Worm (Caenorhabditis elegans) whole organism, mixed stage, embryonic: Measurements from ENCODE around the gene srx-26.

Experiments
- M03D4.4 ChIP-seq: sonication (generic microtip); optimal IDR thresholded peaks from 2 replicates; lab custom pipeline; 2017; ENCODE audit warnings: mild to moderate bottlenecking, missing genetic modification characterization, missing compliant biosample characterization
- bed-3 ChIP-seq: fragments of 200-800 bp; sonication (Bioruptor generic); optimal IDR thresholded peaks from 3 replicates; lab custom pipeline; 2018; ENCODE audit warnings: mild to moderate bottlenecking, missing genetic modification characterization, moderate library complexity, missing compliant biosample characterization
- blmp-1 ChIP-seq: fragments of 150-350 bp; optimal IDR thresholded peaks from 2 replicates; lab custom pipeline; 2014; ENCODE audit warnings: missing biosample characterization, missing genetic modification characterization
- ceh-43 ChIP-seq: fragments of 200-800 bp; sonication (Bioruptor generic); optimal IDR thresholded peaks from 2 replicates; lab custom pipeline; 2018; ENCODE audit warnings: mild to moderate bottlenecking, missing genetic modification characterization, moderate library complexity, missing compliant biosample characterization
- ceh-83 ChIP-seq: fragments of 200-800 bp; sonication (Bioruptor generic); optimal IDR thresholded peaks from 2 replicates; lab custom pipeline; 2018; ENCODE audit warnings: mild to moderate bottlenecking, missing genetic modification characterization, missing compliant biosample characterization
- ces-1 ChIP-seq: fragments of 150-350 bp; optimal IDR thresholded peaks from 2 replicates; lab custom pipeline; 2014; ENCODE audit warnings: missing biosample characterization, missing genetic modification reagents, missing genetic modification characterization
- cnd-1 ChIP-seq: fragments of 200-800 bp; sonication (Bioruptor generic); optimal IDR thresholded peaks from 2 replicates; lab custom pipeline; 2018; ENCODE audit warnings: mild to moderate bottlenecking, missing genetic modification characterization, missing compliant biosample characterization
- drap-1 ChIP-seq: fragments of 200-800 bp; sonication (Bioruptor generic); optimal IDR thresholded peaks from 3 replicates; lab custom pipeline; 2018; ENCODE audit warnings: mild to moderate bottlenecking, missing genetic modification characterization, missing compliant biosample characterization
- elt-1 ChIP-seq: sonication (generic microtip); optimal IDR thresholded peaks from 2 replicates; lab custom pipeline; 2017; ENCODE audit warnings: missing genetic modification characterization, mild to moderate bottlenecking, missing compliant biosample characterization, antibody characterized with exemption, moderate library complexity, borderline replicate concordance; ENCODE audit not compliant: insufficient read depth
- elt-3 ChIP-seq: fragments of 150-350 bp; optimal IDR thresholded peaks from 2 replicates; lab custom pipeline; 2014; ENCODE audit warnings: missing biosample characterization, missing genetic modification characterization
- flh-1 ChIP-seq: fragments of 200-800 bp; sonication (Bioruptor generic); optimal IDR thresholded peaks from 2 replicates; lab custom pipeline; 2018; ENCODE audit warnings: mild to moderate bottlenecking, missing genetic modification characterization, moderate library complexity, missing compliant biosample characterization
- ham-2 ChIP-seq: fragments of 200-800 bp; sonication (Bioruptor generic); optimal IDR thresholded peaks from 2 replicates; lab custom pipeline; 2018; ENCODE audit warnings: mild to moderate bottlenecking, missing genetic modification characterization, missing compliant biosample characterization
- hlh-1 ChIP-seq: fragments of 150-350 bp; optimal IDR thresholded peaks from 2 replicates; lab custom pipeline; 2014; ENCODE audit warnings: missing biosample characterization, missing genetic modification reagents, missing genetic modification characterization
- lsy-2 ChIP-seq: fragments of 150-350 bp; optimal IDR thresholded peaks from 2 replicates; lab custom pipeline; 2014; ENCODE audit warnings: missing biosample characterization, missing genetic modification characterization
- mab-5 ChIP-seq: fragments of 150-350 bp; optimal IDR thresholded peaks from 2 replicates; lab custom pipeline; 2014; ENCODE audit warnings: missing biosample characterization, missing genetic modification characterization
- mls-2 ChIP-seq: sonication (generic microtip); optimal IDR thresholded peaks from 2 replicates; lab custom pipeline; 2016; ENCODE audit warnings: mild to moderate bottlenecking, missing genetic modification characterization, moderate library complexity, missing compliant biosample characterization
- nhr-12 ChIP-seq: fragments of 150-350 bp; optimal IDR thresholded peaks from 2 replicates; lab custom pipeline; 2014; ENCODE audit warnings: missing biosample characterization, missing genetic modification characterization
- nhr-28 ChIP-seq: fragments of 150-350 bp; optimal IDR thresholded peaks from 2 replicates; lab custom pipeline; 2014; ENCODE audit warnings: missing biosample characterization, missing genetic modification characterization
- pha-4 ChIP-seq: fragments of 150-350 bp; optimal IDR thresholded peaks from 2 replicates; lab custom pipeline; 2018; ENCODE audit warnings: missing biosample characterization, missing genetic modification reagents, missing genetic modification characterization
- sem-2 ChIP-seq: fragments of 200-800 bp; sonication (Bioruptor generic); optimal IDR thresholded peaks from 2 replicates; lab custom pipeline; 2018; ENCODE audit warnings: mild to moderate bottlenecking, missing genetic modification characterization, missing compliant biosample characterization
- snpc-4 ChIP-seq: fragments of 150-350 bp; optimal IDR thresholded peaks from 2 replicates; lab custom pipeline; 2014; ENCODE audit warnings: missing biosample characterization, missing genetic modification characterization
- sptf-1 ChIP-seq: sonication (generic microtip); optimal IDR thresholded peaks from 2 replicates; lab custom pipeline; 2017; ENCODE audit warnings: mild to moderate bottlenecking, missing genetic modification characterization, moderate library complexity, missing compliant biosample characterization
- tbx-8 ChIP-seq: fragments of 200-800 bp; sonication (Bioruptor generic); optimal IDR thresholded peaks from 2 replicates; lab custom pipeline; 2018; ENCODE audit warnings: mild to moderate bottlenecking, missing genetic modification characterization, moderate library complexity, missing compliant biosample characterization
- unc-120 ChIP-seq: sonication (generic microtip); optimal IDR thresholded peaks from 2 replicates; lab custom pipeline; 2017; ENCODE audit warnings: missing genetic modification characterization, missing compliant biosample characterization; ENCODE audit not compliant: poor library complexity, severe bottlenecking
- unc-62 ChIP-seq: fragments of 150-350 bp; optimal IDR thresholded peaks from 2 replicates; lab custom pipeline; 2014; ENCODE audit warnings: missing biosample characterization, missing genetic modification reagents, missing genetic modification characterization
- zip-8 ChIP-seq: fragments of 150-350 bp; optimal IDR thresholded peaks from 2 replicates; lab custom pipeline; 2014; ENCODE audit warnings: missing biosample characterization, missing genetic modification characterization
- ztf-11 ChIP-seq: fragments of 150-350 bp; optimal IDR thresholded peaks from 2 replicates; lab custom pipeline; 2014; ENCODE audit warnings: missing biosample characterization, missing genetic modification characterization

The srx-26 gene

ce11 chrV:2710192-2710591 is 42.7 kb downstream of the srx-26 start:
- TF ChIP-seq blmp-1 (tag; lab: Kevin White, UChicago), result no peak
- TF ChIP-seq ceh-43 (GFP tag; lab: Kevin White, UChicago), result no peak
- no peak for TF ChIP-seq hlh-1 (tag; lab: Kevin White, UChicago)
- no peak for TF ChIP-seq lsy-2 (tag; lab: Kevin White, UChicago)
- no peak for TF ChIP-seq snpc-4 (tag; lab: Kevin White, UChicago)

DNA sequence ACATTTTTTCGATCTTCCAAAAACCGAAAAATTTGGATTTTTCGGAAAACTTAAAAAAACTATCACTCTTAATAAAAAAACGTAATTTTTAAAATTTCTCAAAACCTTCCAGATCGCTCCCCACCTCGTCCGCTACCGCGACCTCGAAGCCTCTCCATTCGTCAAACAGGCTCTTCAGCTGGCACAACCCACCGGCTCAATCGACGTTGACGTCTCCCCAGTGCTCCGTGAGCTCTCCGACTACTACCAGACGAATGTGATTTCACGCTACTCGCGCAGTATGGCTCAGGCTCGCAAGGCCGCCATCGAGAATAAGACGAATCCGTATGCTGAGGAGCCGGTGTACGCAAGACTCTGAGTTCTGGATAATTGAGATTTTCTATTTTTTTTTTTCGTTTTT is 46.5 kb downstream of the srx-26 start:
- no peak for TF ChIP-seq sem-2 (GFP tag; lab: Kevin White, UChicago)
- TF ChIP-seq zip-8 (tag; lab: Kevin White, UChicago), result no peak
- TF ChIP-seq cnd-1, result no peak
- no peak for TF ChIP-seq tbx-8
- TF ChIP-seq ztf-11 (tag; lab: Kevin White, UChicago), result no peak
- TF ChIP-seq drap-1 (GFP tag; lab: Kevin White, UChicago), result no peak
- TF ChIP-seq unc-62, result no peak
- no peak for TF ChIP-seq snpc-4 (tag; lab: Kevin White, UChicago)
- TF ChIP-seq ceh-43 (GFP tag; lab: Kevin White, UChicago), result no peak
- TF ChIP-seq pha-4 (tag; lab: Kevin White, UChicago), result no peak
- TF ChIP-seq elt-3 (tag; lab: Kevin White, UChicago), result no peak
- TF ChIP-seq M03D4.4 (tag; lab: Kevin White, UChicago), result no peak
- no peak for TF ChIP-seq mls-2

DNA sequence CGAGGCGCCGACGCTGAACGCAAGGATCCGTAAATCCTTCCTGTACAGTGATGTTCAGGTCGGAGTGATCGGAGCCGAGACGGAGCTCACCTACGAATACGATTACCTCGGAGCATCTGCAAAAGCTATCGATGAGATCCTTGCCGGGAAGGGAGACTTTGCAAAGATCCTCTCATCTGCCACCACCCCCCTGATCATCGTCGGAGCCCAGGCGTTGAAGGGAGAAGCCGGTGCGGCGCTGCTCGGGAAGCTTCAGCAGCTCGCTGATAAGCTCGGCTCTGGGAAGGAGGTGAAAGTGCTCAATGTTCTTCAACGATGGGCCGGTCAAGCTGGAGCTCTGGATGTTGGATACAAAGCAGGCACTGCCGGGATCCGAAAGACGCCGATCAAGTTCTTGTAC is 49.6 kb downstream of the srx-26 start:
- TF ChIP-seq ham-2 (GFP tag; lab: Kevin White, UChicago) (no peak), lsy-2 (tag; lab: Kevin White, UChicago) (no peak)
- TF ChIP-seq, all 35 proteins: peak for 0

DNA sequence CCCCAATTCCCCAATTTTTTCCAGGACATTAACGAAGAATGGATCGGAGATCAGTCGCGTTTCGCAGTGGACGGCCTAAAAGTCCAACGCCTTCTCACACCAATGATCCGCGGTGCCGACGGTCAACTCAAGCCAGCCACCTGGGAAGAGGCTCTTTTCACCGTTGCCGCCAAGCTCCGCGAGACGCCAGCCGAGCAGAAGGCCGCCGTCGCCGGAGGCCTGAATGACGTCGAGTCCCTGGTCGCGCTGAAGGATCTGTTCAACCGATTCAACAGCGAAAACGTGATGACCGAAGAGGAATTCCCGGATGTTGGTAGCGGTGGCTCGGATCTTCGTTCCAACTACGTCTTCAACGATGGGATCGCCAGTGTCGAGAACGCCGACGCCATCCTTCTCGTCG is 50.0 kb downstream of the srx-26 start:
- TF ChIP-seq mab-5 (no peak), nhr-28 (no peak), sem-2 (GFP tag; lab: Kevin White, UChicago) (no peak), nhr-12 (no peak), ceh-83 (GFP tag; lab: Kevin White, UChicago) (no peak), hlh-1 (tag; lab: Kevin White, UChicago) (no peak), zip-8 (tag; lab: Kevin White, UChicago) (no peak), tbx-8 (no peak), mls-2 (no peak), drap-1 (GFP tag; lab: Kevin White, UChicago) (no peak), unc-120 (tag; lab: Kevin White, UChicago) (no peak), ceh-43 (GFP tag; lab: Kevin White, UChicago) (no peak), elt-1 (tag; lab: Kevin White, UChicago) (no peak), flh-1 (GFP tag; lab: Kevin White, UChicago) (no peak), sptf-1 (tag; lab: Kevin White, UChicago) (no peak), blmp-1 (tag; lab: Kevin White, UChicago) (no peak), unc-62 (no peak), bed-3 (GFP tag; lab: Kevin White, UChicago) (no peak), ces-1 (GFP tag; lab: Kevin White, UChicago) (no peak), ztf-11 (tag; lab: Kevin White, UChicago) (no peak)
- TF ChIP-seq, all 35 proteins: peak for 0
